Worm (Caenorhabditis elegans) whole organism, midembryonic: Measurements from ENCODE around the gene ceh-19.

ENCODE experiments used
- flt-1 ChIP-seq: fragments of 200-800 bp; sonication (Bioruptor generic); IDR thresholded peaks from 2 replicates; pipeline ENCODE4 v1.3.6; 2022; ENCODE audit warnings: missing genetic modification characterization, missing compliant biosample characterization
- tab-1 ChIP-seq: fragments of 200-800 bp; sonication (Bioruptor generic); IDR thresholded peaks from 2 replicates; pipeline ENCODE4 v1.3.6; 2022; ENCODE audit warnings: missing genetic modification characterization, missing compliant biosample characterization
- ztf-29 ChIP-seq: fragments of 200-800 bp; sonication (Bioruptor generic); IDR thresholded peaks from 2 replicates; pipeline ENCODE4 v1.3.6; 2022; ENCODE audit warnings: missing genetic modification reagents, missing genetic modification characterization, missing compliant biosample characterization

DNA sequence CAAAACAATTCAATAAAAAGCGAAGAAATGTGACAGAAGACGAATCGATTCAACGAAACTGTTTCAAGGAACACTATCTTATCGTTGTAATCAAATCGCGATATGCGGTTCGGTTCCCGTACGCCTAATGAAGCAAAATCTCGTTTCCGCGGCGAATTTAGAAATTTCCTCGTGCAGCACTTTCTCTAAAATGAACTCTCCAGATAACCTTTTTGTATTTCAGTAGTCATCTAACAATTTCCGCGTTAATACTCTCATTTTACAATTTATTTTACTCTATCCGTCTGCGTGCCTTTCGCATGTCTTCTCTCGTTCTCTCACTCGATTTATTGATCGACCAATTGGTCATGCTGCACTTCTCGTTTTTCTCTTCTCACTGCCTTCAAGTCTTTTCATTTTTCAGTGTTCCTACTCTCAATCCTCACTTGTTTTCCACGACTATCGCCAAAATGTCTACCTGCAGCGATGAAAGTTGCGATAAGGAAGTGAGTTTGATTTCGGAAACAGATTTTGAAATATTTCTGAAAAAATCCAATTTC, 45.5 kb downstream of the ceh-19 start, which contains the start of the genes npp-27 and ntl-4:
- TF ChIP-seq tab-1 (no peak), flt-1 (GFP tag; lab: Robert Waterston, UW) (no peak), ztf-29 (GFP tag; lab: Robert Waterston, UW) (no peak)
